Worm (Caenorhabditis elegans): ENCODE measurements around the gene C13F10.8.

ce11 chrV:7266021-7266420 is 45.2 kb upstream of the C13F10.8 start, which contains the start of gene C13A2.7:
- TF ChIP-seq snpc-4 (tag; optimal IDR thresholded peaks at IDR 0.05) (no peak), ztf-11 (tag; optimal IDR thresholded peaks at IDR 0.05) (no peak)
